Fruit fly (Drosophila melanogaster) whole organism, embryonic: ENCODE results near the gene Or88a.

ENCODE experiments used
- Ada2b ChIP-seq: fragments of 200-800 bp; sonication (Bioruptor generic); IDR thresholded peaks from 2 replicates; pipeline ENCODE4 v1.3.6; 2022; ENCODE audit warnings: missing biosample characterization, missing genetic modification characterization
- CG10267 ChIP-seq: fragments of 200-800 bp; sonication (Bioruptor generic); optimal IDR thresholded peaks from 2 replicates; lab custom pipeline; 2018; ENCODE audit warnings: missing biosample characterization, mild to moderate bottlenecking, missing genetic modification characterization, moderate library complexity
- CG10959 ChIP-seq: fragments of 200-800 bp; sonication (Bioruptor generic); IDR thresholded peaks from 2 replicates; pipeline ENCODE4 v1.3.6; 2022; ENCODE audit warnings: missing biosample characterization, missing genetic modification characterization
- CG11456 ChIP-seq: fragments of 200-800 bp; sonication (Bioruptor generic); IDR thresholded peaks from 3 replicates; pipeline ENCODE4 v1.3.6; 2022; ENCODE audit warnings: missing biosample characterization, missing genetic modification characterization
- CG11504 ChIP-seq: fragments of 200-800 bp; sonication (Bioruptor generic); optimal IDR thresholded peaks from 3 replicates; lab custom pipeline; 2019; ENCODE audit warnings: missing biosample characterization, mild to moderate bottlenecking, missing genetic modification characterization, moderate library complexity
- CG11560 ChIP-seq: fragments of 200-800 bp; sonication (Bioruptor generic); IDR thresholded peaks from 3 replicates; pipeline ENCODE4 v1.3.6; 2022; ENCODE audit warnings: missing biosample characterization, missing genetic modification characterization
- CG13296 ChIP-seq: fragments of 200-800 bp; sonication (Bioruptor generic); optimal IDR thresholded peaks from 3 replicates; lab custom pipeline; 2018; ENCODE audit warnings: missing biosample characterization, mild to moderate bottlenecking, missing genetic modification characterization
- CG14050 ChIP-seq: fragments of 200-800 bp; sonication (Bioruptor generic); IDR thresholded peaks from 3 replicates; pipeline ENCODE4 v1.3.6; 2022; ENCODE audit warnings: missing biosample characterization, missing genetic modification characterization
- CG1603 ChIP-seq: fragments of 200-800 bp; sonication (Bioruptor generic); optimal IDR thresholded peaks from 2 replicates; lab custom pipeline; 2019; ENCODE audit warnings: missing biosample characterization, mild to moderate bottlenecking, missing genetic modification characterization, moderate library complexity
- CG16813 ChIP-seq: fragments of 200-800 bp; sonication (Bioruptor generic); IDR thresholded peaks from 3 replicates; pipeline ENCODE4 v1.3.6; 2022; ENCODE audit warnings: missing biosample characterization, missing genetic modification characterization; ENCODE audit not compliant: partially characterized antibody
- CG18764 ChIP-seq: fragments of 200-800 bp; sonication (Bioruptor generic); optimal IDR thresholded peaks from 3 replicates; lab custom pipeline; 2016; ENCODE audit warnings: missing biosample characterization, missing genetic modification characterization
- CG2116 ChIP-seq: fragments of 200-800 bp; sonication (Bioruptor generic); optimal IDR thresholded peaks from 3 replicates; lab custom pipeline; 2018; ENCODE audit warnings: missing biosample characterization, mild to moderate bottlenecking, missing genetic modification characterization
- CG34376 ChIP-seq: fragments of 200-800 bp; sonication (Bioruptor generic); optimal IDR thresholded peaks from 2 replicates; lab custom pipeline; 2018; ENCODE audit warnings: missing biosample characterization, mild to moderate bottlenecking, missing genetic modification characterization
- CG42726 ChIP-seq: fragments of 200-800 bp; sonication (Bioruptor generic); IDR thresholded peaks from 2 replicates; pipeline ENCODE4 v1.3.6; 2022; ENCODE audit warnings: missing biosample characterization, missing genetic modification characterization; ENCODE audit not compliant: partially characterized antibody
- CG6254 ChIP-seq: fragments of 200-800 bp; sonication (Bioruptor generic); optimal IDR thresholded peaks from 3 replicates; lab custom pipeline; 2017; ENCODE audit warnings: mild to moderate bottlenecking, missing biosample characterization, missing genetic modification reagents, missing genetic modification characterization
- CG6689 ChIP-seq: fragments of 200-800 bp; sonication (Bioruptor generic); IDR thresholded peaks from 2 replicates; pipeline ENCODE4 v1.3.6; 2022; ENCODE audit warnings: missing biosample characterization, missing genetic modification characterization
- CG7372 ChIP-seq: fragments of 200-800 bp; sonication (Bioruptor generic); IDR thresholded peaks from 2 replicates; pipeline ENCODE4 v1.3.6; 2022; ENCODE audit warnings: missing biosample characterization, missing genetic modification characterization
- CG7987 ChIP-seq: fragments of 200-800 bp; sonication (Bioruptor generic); optimal IDR thresholded peaks from 2 replicates; lab custom pipeline; 2018; ENCODE audit warnings: missing biosample characterization, mild to moderate bottlenecking, missing genetic modification characterization, moderate library complexity
- CG9932 ChIP-seq: fragments of 200-800 bp; sonication (Bioruptor generic); IDR thresholded peaks from 2 replicates; pipeline ENCODE4 v1.3.6; 2022; ENCODE audit warnings: missing biosample characterization, missing genetic modification characterization
- Dip3 ChIP-seq: fragments of 200-800 bp; sonication (Bioruptor generic); optimal IDR thresholded peaks from 3 replicates; lab custom pipeline; 2016; ENCODE audit warnings: missing biosample characterization, missing genetic modification characterization
- Dll ChIP-seq: fragments of 200-800 bp; sonication (Bioruptor generic); IDR thresholded peaks from 4 replicates; pipeline ENCODE4 v1.3.6; 2022; ENCODE audit warnings: missing biosample characterization, missing genetic modification characterization; ENCODE audit not compliant: partially characterized antibody
- ERR ChIP-seq: fragments of 200-800 bp; sonication (Bioruptor generic); optimal IDR thresholded peaks from 2 replicates; lab custom pipeline; 2016; ENCODE audit warnings: missing biosample characterization, missing genetic modification characterization
- Elba2 ChIP-seq: fragments of 200-800 bp; sonication (Bioruptor generic); optimal IDR thresholded peaks from 3 replicates; lab custom pipeline; 2016; ENCODE audit warnings: missing biosample characterization, missing genetic modification characterization
- Ets65A ChIP-seq: fragments of 200-800 bp; sonication (Bioruptor generic); peaks from one replicate; lab custom pipeline; 2016; ENCODE audit warnings: missing biosample characterization, missing genetic modification characterization
- Hr78 ChIP-seq, 2 experiments: fragments of 200-800 bp in 1 of 2; fragments of >200 bp in 1 of 2; sonication (Bioruptor generic) in 1 of 2; optimal IDR thresholded peaks; 2 replicates each; lab custom pipeline; 2017 to 2019; ENCODE audit warnings: missing biosample characterization in 2 of 2, missing genetic modification characterization in 2 of 2, mild to moderate bottlenecking in 1 of 2, moderate library complexity in 1 of 2
- MTF-1 ChIP-seq: fragments of 200-800 bp; sonication (Bioruptor generic); optimal IDR thresholded peaks from 2 replicates; lab custom pipeline; 2018; ENCODE audit warnings: missing biosample characterization, mild to moderate bottlenecking, missing genetic modification characterization, borderline replicate concordance
- NC2β ChIP-seq: fragments of 200-800 bp; sonication (Bioruptor generic); optimal IDR thresholded peaks from 2 replicates; lab custom pipeline; 2016; ENCODE audit warnings: missing biosample characterization, missing genetic modification characterization
- PHDP ChIP-seq: fragments of 200-800 bp; sonication (Bioruptor generic); optimal IDR thresholded peaks from 3 replicates; lab custom pipeline; 2018; ENCODE audit warnings: missing biosample characterization, mild to moderate bottlenecking, missing genetic modification characterization, moderate library complexity
- Sox100B ChIP-seq: fragments of 200-800 bp; sonication (Bioruptor generic); optimal IDR thresholded peaks from 3 replicates; lab custom pipeline; 2018; ENCODE audit warnings: missing biosample characterization, mild to moderate bottlenecking, missing genetic modification characterization
- Sox102F ChIP-seq: fragments of 200-800 bp; sonication (Bioruptor generic); optimal IDR thresholded peaks from 2 replicates; lab custom pipeline; 2018; ENCODE audit warnings: missing biosample characterization, mild to moderate bottlenecking, missing genetic modification characterization, moderate library complexity
- Spps ChIP-seq: fragments of 200-800 bp; sonication (Bioruptor generic); optimal IDR thresholded peaks from 2 replicates; lab custom pipeline; 2018; ENCODE audit warnings: missing biosample characterization, mild to moderate bottlenecking, missing genetic modification characterization
- Xbp1 ChIP-seq: fragments of 200-800 bp; sonication (Bioruptor generic); optimal IDR thresholded peaks from 3 replicates; lab custom pipeline; 2016; ENCODE audit warnings: missing biosample characterization, mild to moderate bottlenecking, missing genetic modification characterization
- ara ChIP-seq: fragments of 200-800 bp; sonication (Bioruptor generic); IDR thresholded peaks from 2 replicates; pipeline ENCODE4 v1.3.6; 2022; ENCODE audit warnings: missing biosample characterization, missing genetic modification characterization
- ash1 ChIP-seq: fragments of 200-800 bp; sonication (Bioruptor generic); optimal IDR thresholded peaks from 2 replicates; lab custom pipeline; 2018; ENCODE audit warnings: missing biosample characterization, mild to moderate bottlenecking, missing genetic modification characterization
- ato ChIP-seq: fragments of 200-800 bp; sonication (Bioruptor generic); IDR thresholded peaks from 2 replicates; pipeline ENCODE4 v1.3.6; 2022; ENCODE audit warnings: missing biosample characterization, missing genetic modification characterization; ENCODE audit not compliant: partially characterized antibody
- bigmax ChIP-seq: fragments of 200-800 bp; sonication (Bioruptor generic); optimal IDR thresholded peaks from 2 replicates; lab custom pipeline; 2018; ENCODE audit warnings: missing biosample characterization, mild to moderate bottlenecking, missing genetic modification characterization
- chinmo ChIP-seq: fragments of 200-800 bp; sonication (Bioruptor generic); IDR thresholded peaks from 4 replicates; pipeline ENCODE4 v1.3.6; 2022; ENCODE audit warnings: missing biosample characterization, missing genetic modification characterization; ENCODE audit not compliant: partially characterized antibody
- crol ChIP-seq: fragments of 200-800 bp; sonication (Bioruptor generic); IDR thresholded peaks from 2 replicates; pipeline ENCODE4 v1.3.6; 2022; ENCODE audit warnings: missing biosample characterization, missing genetic modification characterization
- fd3F ChIP-seq: fragments of 200-800 bp; sonication (Bioruptor generic); optimal IDR thresholded peaks from 2 replicates; lab custom pipeline; 2018; ENCODE audit warnings: missing biosample characterization, mild to moderate bottlenecking, missing genetic modification characterization, moderate library complexity
- fu2 ChIP-seq: fragments of 200-800 bp; sonication (Bioruptor generic); optimal IDR thresholded peaks from 2 replicates; lab custom pipeline; 2016; ENCODE audit warnings: missing biosample characterization, missing genetic modification characterization
- grn ChIP-seq: fragments of 200-800 bp; sonication (Bioruptor generic); optimal IDR thresholded peaks from 3 replicates; lab custom pipeline; 2017; ENCODE audit warnings: missing biosample characterization, missing genetic modification characterization
- hth ChIP-seq: fragments of >200 bp; optimal IDR thresholded peaks from 2 replicates; lab custom pipeline; 2017; ENCODE audit warnings: inconsistent platforms
- kni ChIP-seq: fragments of 200-800 bp; sonication (Bioruptor generic); optimal IDR thresholded peaks from 3 replicates; lab custom pipeline; 2017; ENCODE audit warnings: mild to moderate bottlenecking, missing biosample characterization, missing genetic modification reagents, missing genetic modification characterization
- lmd ChIP-seq: fragments of 200-800 bp; sonication (Bioruptor generic); IDR thresholded peaks from 2 replicates; pipeline ENCODE4 v1.3.6; 2022; ENCODE audit warnings: missing biosample characterization, missing genetic modification characterization
- psq ChIP-seq: fragments of 200-800 bp; sonication (Bioruptor generic); optimal IDR thresholded peaks from 2 replicates; lab custom pipeline; 2017; ENCODE audit warnings: missing biosample characterization, missing genetic modification characterization
- sens ChIP-seq: fragments of 200-800 bp; sonication (Bioruptor generic); peaks from one replicate; lab custom pipeline; 2016; ENCODE audit warnings: missing biosample characterization, missing genetic modification characterization
- slbo ChIP-seq: fragments of 200-800 bp; sonication (Bioruptor generic); IDR thresholded peaks from 2 replicates; pipeline ENCODE4 v1.3.6; 2022; ENCODE audit warnings: missing biosample characterization, missing genetic modification characterization
- slp2 ChIP-seq: fragments of 200-800 bp; sonication (Bioruptor generic); optimal IDR thresholded peaks from 2 replicates; lab custom pipeline; 2016; ENCODE audit warnings: missing biosample characterization, missing genetic modification characterization
- ssp ChIP-seq: fragments of 200-800 bp; sonication (Bioruptor generic); IDR thresholded peaks from 2 replicates; pipeline ENCODE4 v1.3.6; 2022; ENCODE audit warnings: missing biosample characterization, missing genetic modification characterization
- unpg ChIP-seq: fragments of 200-800 bp; sonication (Bioruptor generic); optimal IDR thresholded peaks from 3 replicates; lab custom pipeline; 2018; ENCODE audit warnings: missing biosample characterization, mild to moderate bottlenecking, missing genetic modification characterization, moderate library complexity
- vnd ChIP-seq: fragments of 200-800 bp; sonication (Bioruptor generic); IDR thresholded peaks from 3 replicates; pipeline ENCODE4 v1.3.6; 2022; ENCODE audit warnings: missing biosample characterization, missing genetic modification characterization; ENCODE audit not compliant: partially characterized antibody
- zfh1 ChIP-seq: fragments of 200-800 bp; sonication (Bioruptor generic); IDR thresholded peaks from 3 replicates; pipeline ENCODE4 v1.3.6; 2022; ENCODE audit warnings: missing biosample characterization, missing genetic modification characterization

Gene Or88a

DNA sequence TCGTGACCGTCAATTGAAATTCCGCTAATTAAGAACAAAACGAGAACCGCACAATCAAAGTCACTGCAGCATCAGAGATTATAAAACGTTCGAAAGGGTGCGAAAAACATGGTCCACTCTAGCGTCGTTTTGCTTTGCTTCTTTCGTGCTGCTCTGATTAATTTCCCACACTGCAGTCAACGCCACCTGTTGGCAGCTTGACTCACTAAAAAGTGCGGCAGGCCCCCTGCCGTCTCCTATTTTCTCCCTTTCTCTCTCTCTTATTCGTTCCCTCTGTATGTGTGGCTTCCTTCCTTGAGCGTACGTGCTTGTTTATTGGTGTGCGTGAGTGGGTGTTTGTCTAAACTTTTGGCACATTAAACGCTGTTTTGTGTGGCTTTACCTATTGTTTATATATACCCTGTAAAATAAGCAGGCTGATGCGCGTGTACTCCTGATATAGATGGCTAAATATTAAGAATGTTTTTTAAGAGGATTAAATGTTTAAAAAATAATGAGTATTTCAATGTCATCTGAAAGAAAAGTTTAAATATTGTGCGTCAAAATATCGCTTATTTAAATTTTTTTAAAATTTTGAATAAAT is 10.6 kb upstream of the Or88a start (continued):
- TF ChIP-seq CG18764 (GFP tag; lab: Kevin White, UChicago), result no peak
- TF ChIP-seq NC2β (GFP tag; lab: Kevin White, UChicago), result no peak
- no peak for TF ChIP-seq Dip3 (GFP tag; lab: Kevin White, UChicago)
- no peak for TF ChIP-seq CG14050 (GFP tag; lab: Robert Waterston, UW)
- no peak for TF ChIP-seq Dll (GFP tag; lab: Robert Waterston, UW)
- no peak for TF ChIP-seq ash1
- no peak for TF ChIP-seq CG10959 (GFP tag; lab: Robert Waterston, UW)
- no peak for TF ChIP-seq ERR (GFP tag; lab: Kevin White, UChicago)
- peak; percentile 5 for TF ChIP-seq Xbp1
- TF ChIP-seq chinmo, result peak; percentile 75; the same call in 2 of the 4 replicates
- TF ChIP-seq zfh1 (GFP tag; lab: Robert Waterston, UW), result 0 out of 3 replicates have a peak, but pooled peaks have one; percentile 45
- peak; percentile 20; the same call in 1 of the 2 replicates for TF ChIP-seq Ada2b (GFP tag; lab: Robert Waterston, UW)
- peak; percentile 8 for TF ChIP-seq PHDP (tag; lab: Kevin White, UChicago)
- TF ChIP-seq CG6689 (GFP tag; lab: Robert Waterston, UW), result no peak
- peak; percentile 42 for TF ChIP-seq CG11504
- no peak for TF ChIP-seq grn
- TF ChIP-seq ato, result no peak
- TF ChIP-seq slp2, result peak; percentile 9
- no peak for TF ChIP-seq CG11560 (tag; lab: Robert Waterston, UW)
- TF ChIP-seq CG6254 (GFP tag; lab: Kevin White, UChicago), result no peak
- peak; percentile 54 for TF ChIP-seq CG7372 (GFP tag; lab: Robert Waterston, UW)
- TF ChIP-seq sens (GFP tag; lab: Kevin White, UChicago), result peak; percentile 72
- 0 out of 3 replicates have a peak, but pooled peaks have one; percentile 7 for TF ChIP-seq CG16813 (GFP tag; lab: Robert Waterston, UW)
- TF ChIP-seq CG1603, result no peak
- TF ChIP-seq ara (GFP tag; lab: Robert Waterston, UW), result no peak
- TF ChIP-seq bigmax, result no peak
- TF ChIP-seq fu2, result no peak
- TF ChIP-seq ssp (GFP tag; lab: Robert Waterston, UW), result no peak
- TF ChIP-seq lmd (GFP tag; lab: Robert Waterston, UW), result peak; percentile 31; the same call in 1 of the 2 replicates
- no peak for TF ChIP-seq CG9932
- TF ChIP-seq Elba2 (GFP tag; lab: Kevin White, UChicago), result no peak
- TF ChIP-seq CG10267 (tag; lab: Kevin White, UChicago), result no peak
- peak; percentile 8 for TF ChIP-seq CG34376
- TF ChIP-seq kni, result no peak
- no peak for TF ChIP-seq Hr78 (GFP tag; optimal IDR thresholded peaks at IDR 0.05; lab: Kevin White, UChicago)
- no peak for TF ChIP-seq hth (lab: Kevin White, UChicago)
- peak; percentile 18 for TF ChIP-seq Sox100B (GFP tag; lab: Kevin White, UChicago)
- no peak for TF ChIP-seq unpg (GFP tag; lab: Kevin White, UChicago)

DNA sequence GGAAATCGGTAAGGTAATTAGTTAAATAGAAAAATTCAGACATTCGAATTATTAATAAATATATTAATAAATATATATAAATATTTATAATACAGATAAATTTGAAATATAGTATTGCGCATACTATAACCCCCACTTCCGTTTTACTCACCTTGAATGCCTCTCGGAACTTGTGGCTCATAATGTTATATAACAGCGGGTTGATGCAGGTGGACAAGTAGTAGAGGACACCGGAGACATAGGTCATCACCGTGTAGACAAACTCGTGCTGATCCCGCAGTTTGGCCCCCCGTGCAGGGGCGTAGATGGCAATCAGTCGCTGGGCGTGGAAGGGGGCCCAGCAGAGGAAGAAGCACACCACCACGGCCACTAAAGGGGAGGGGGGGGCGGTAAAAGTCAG is 8.3 kb upstream of the Or88a start:
- TF ChIP-seq crol (0 out of 2 replicates have a peak, but pooled peaks have one; percentile 26), MTF-1 (GFP tag; lab: Kevin White, UChicago) (no peak), CG42726 (GFP tag; lab: Robert Waterston, UW) (no peak), CG2116 (GFP tag; lab: Kevin White, UChicago) (no peak), slbo (GFP tag; lab: Robert Waterston, UW) (0 out of 2 replicates have a peak, but pooled peaks have one; percentile 5), CG11456 (0 out of 3 replicates have a peak, but pooled peaks have one; percentile 21), CG7987 (GFP tag; lab: Kevin White, UChicago) (no peak), fd3F (no peak), Ets65A (peak; percentile 62), vnd (no peak), CG13296 (GFP tag; lab: Kevin White, UChicago) (no peak), Spps (tag; lab: Kevin White, UChicago) (no peak), psq (no peak), Sox102F (GFP tag; lab: Kevin White, UChicago) (no peak)
